Worm (Caenorhabditis elegans) whole organism, mixed stage, embryonic: ENCODE results near the gene C39D10.11.

Experiments used
- M03D4.4 ChIP-seq: sonication (generic microtip); optimal IDR thresholded peaks from 2 replicates; lab custom pipeline; 2017; ENCODE audit warnings: mild to moderate bottlenecking, missing genetic modification characterization, missing compliant biosample characterization
- bed-3 ChIP-seq: fragments of 200-800 bp; sonication (Bioruptor generic); optimal IDR thresholded peaks from 3 replicates; lab custom pipeline; 2018; ENCODE audit warnings: mild to moderate bottlenecking, missing genetic modification characterization, moderate library complexity, missing compliant biosample characterization
- ceh-39 ChIP-seq: fragments of 150-350 bp; optimal IDR thresholded peaks from 2 replicates; lab custom pipeline; 2014; ENCODE audit warnings: missing biosample characterization, missing genetic modification characterization
- ceh-43 ChIP-seq: fragments of 200-800 bp; sonication (Bioruptor generic); optimal IDR thresholded peaks from 2 replicates; lab custom pipeline; 2018; ENCODE audit warnings: mild to moderate bottlenecking, missing genetic modification characterization, moderate library complexity, missing compliant biosample characterization
- cnd-1 ChIP-seq: fragments of 200-800 bp; sonication (Bioruptor generic); optimal IDR thresholded peaks from 2 replicates; lab custom pipeline; 2018; ENCODE audit warnings: mild to moderate bottlenecking, missing genetic modification characterization, missing compliant biosample characterization
- elt-1 ChIP-seq: sonication (generic microtip); optimal IDR thresholded peaks from 2 replicates; lab custom pipeline; 2017; ENCODE audit warnings: missing genetic modification characterization, mild to moderate bottlenecking, missing compliant biosample characterization, antibody characterized with exemption, moderate library complexity, borderline replicate concordance; ENCODE audit not compliant: insufficient read depth
- elt-3 ChIP-seq: fragments of 150-350 bp; optimal IDR thresholded peaks from 2 replicates; lab custom pipeline; 2014; ENCODE audit warnings: missing biosample characterization, missing genetic modification characterization
- flh-1 ChIP-seq: fragments of 200-800 bp; sonication (Bioruptor generic); optimal IDR thresholded peaks from 2 replicates; lab custom pipeline; 2018; ENCODE audit warnings: mild to moderate bottlenecking, missing genetic modification characterization, moderate library complexity, missing compliant biosample characterization
- ham-2 ChIP-seq: fragments of 200-800 bp; sonication (Bioruptor generic); optimal IDR thresholded peaks from 2 replicates; lab custom pipeline; 2018; ENCODE audit warnings: mild to moderate bottlenecking, missing genetic modification characterization, missing compliant biosample characterization
- hlh-1 ChIP-seq: fragments of 150-350 bp; optimal IDR thresholded peaks from 2 replicates; lab custom pipeline; 2014; ENCODE audit warnings: missing biosample characterization, missing genetic modification reagents, missing genetic modification characterization
- lin-13 ChIP-seq: fragments of 150-350 bp; optimal IDR thresholded peaks from 2 replicates; lab custom pipeline; 2014; ENCODE audit warnings: missing biosample characterization, missing genetic modification characterization
- lin-32 ChIP-seq: fragments of 200-800 bp; sonication (Bioruptor generic); optimal IDR thresholded peaks from 2 replicates; lab custom pipeline; 2018; ENCODE audit warnings: mild to moderate bottlenecking, missing genetic modification characterization, missing compliant biosample characterization
- lsy-2 ChIP-seq: fragments of 150-350 bp; optimal IDR thresholded peaks from 2 replicates; lab custom pipeline; 2014; ENCODE audit warnings: missing biosample characterization, missing genetic modification characterization
- mab-5 ChIP-seq: fragments of 150-350 bp; optimal IDR thresholded peaks from 2 replicates; lab custom pipeline; 2014; ENCODE audit warnings: missing biosample characterization, missing genetic modification characterization
- mep-1 ChIP-seq: fragments of 150-350 bp; optimal IDR thresholded peaks from 2 replicates; lab custom pipeline; 2017; ENCODE audit warnings: missing biosample characterization, missing genetic modification reagents, missing genetic modification characterization, inconsistent platforms
- nhr-12 ChIP-seq: fragments of 150-350 bp; optimal IDR thresholded peaks from 2 replicates; lab custom pipeline; 2014; ENCODE audit warnings: missing biosample characterization, missing genetic modification characterization
- nhr-2 ChIP-seq: fragments of 150-350 bp; optimal IDR thresholded peaks from 2 replicates; lab custom pipeline; 2014; ENCODE audit warnings: missing biosample characterization, missing genetic modification characterization
- nhr-237 ChIP-seq: fragments of 150-350 bp; optimal IDR thresholded peaks from 2 replicates; lab custom pipeline; 2014; ENCODE audit warnings: missing biosample characterization, missing genetic modification characterization
- nhr-28 ChIP-seq: fragments of 150-350 bp; optimal IDR thresholded peaks from 2 replicates; lab custom pipeline; 2014; ENCODE audit warnings: missing biosample characterization, missing genetic modification characterization
- nhr-76 ChIP-seq: sonication (generic microtip); optimal IDR thresholded peaks from 2 replicates; lab custom pipeline; 2017; ENCODE audit warnings: missing biosample characterization, missing genetic modification characterization
- pha-4 ChIP-seq: fragments of 150-350 bp; optimal IDR thresholded peaks from 2 replicates; lab custom pipeline; 2018; ENCODE audit warnings: missing biosample characterization, missing genetic modification reagents, missing genetic modification characterization
- sem-2 ChIP-seq: fragments of 200-800 bp; sonication (Bioruptor generic); optimal IDR thresholded peaks from 2 replicates; lab custom pipeline; 2018; ENCODE audit warnings: mild to moderate bottlenecking, missing genetic modification characterization, missing compliant biosample characterization
- sptf-1 ChIP-seq: sonication (generic microtip); optimal IDR thresholded peaks from 2 replicates; lab custom pipeline; 2017; ENCODE audit warnings: mild to moderate bottlenecking, missing genetic modification characterization, moderate library complexity, missing compliant biosample characterization
- tbx-8 ChIP-seq: fragments of 200-800 bp; sonication (Bioruptor generic); optimal IDR thresholded peaks from 2 replicates; lab custom pipeline; 2018; ENCODE audit warnings: mild to moderate bottlenecking, missing genetic modification characterization, moderate library complexity, missing compliant biosample characterization
- unc-120 ChIP-seq: sonication (generic microtip); optimal IDR thresholded peaks from 2 replicates; lab custom pipeline; 2017; ENCODE audit warnings: missing genetic modification characterization, missing compliant biosample characterization; ENCODE audit not compliant: poor library complexity, severe bottlenecking
- unc-39 ChIP-seq: fragments of 150-350 bp; optimal IDR thresholded peaks from 2 replicates; lab custom pipeline; 2014; ENCODE audit warnings: missing biosample characterization, missing genetic modification characterization
- unc-62 ChIP-seq: fragments of 150-350 bp; optimal IDR thresholded peaks from 2 replicates; lab custom pipeline; 2014; ENCODE audit warnings: missing biosample characterization, missing genetic modification reagents, missing genetic modification characterization
- zip-8 ChIP-seq: fragments of 150-350 bp; optimal IDR thresholded peaks from 2 replicates; lab custom pipeline; 2014; ENCODE audit warnings: missing biosample characterization, missing genetic modification characterization
- ztf-11 ChIP-seq: fragments of 150-350 bp; optimal IDR thresholded peaks from 2 replicates; lab custom pipeline; 2014; ENCODE audit warnings: missing biosample characterization, missing genetic modification characterization

The C39D10.11 gene

ce11 chrX:7897690-7898089 is 5.4 kb upstream of the C39D10.11 start, which contains the start of gene latd-1:
Gene latd-1, minus strand, starts transcription at chrX:7897790.
- TF ChIP-seq unc-120 (tag; lab: Kevin White, UChicago) (no peak), M03D4.4 (tag; lab: Kevin White, UChicago) (no peak), nhr-2 (no peak)

- no peak for TF ChIP-seq mab-5 (tag; lab: Kevin White, UChicago)
- no peak for TF ChIP-seq hlh-1 (tag; lab: Kevin White, UChicago)
- TF ChIP-seq nhr-2 = no peak
- no peak for TF ChIP-seq unc-39 (tag; lab: Kevin White, UChicago)
- TF ChIP-seq lsy-2 (tag; lab: Kevin White, UChicago) = no peak
Measured at ce11 chrX:7898131-7898530, 4.9 kb upstream of the C39D10.11 start.

ce11 chrX:7900180-7900579 is 2.9 kb upstream of the C39D10.11 start:
- TF ChIP-seq sptf-1 (no peak), cnd-1 (tag; lab: Kevin White, UChicago) (no peak), nhr-237 (tag; lab: Kevin White, UChicago) (no peak), mab-5 (tag; lab: Kevin White, UChicago) (no peak), lin-13 (no peak)

- no peak for TF ChIP-seq zip-8 (tag; lab: Kevin White, UChicago)
- TF ChIP-seq nhr-76 (tag; lab: Kevin White, UChicago) = no peak
- TF ChIP-seq ceh-39 = no peak
- no peak for TF ChIP-seq mep-1 (tag; lab: Kevin White, UChicago)
- no peak for TF ChIP-seq sptf-1
- no peak for TF ChIP-seq nhr-12 (tag; lab: Kevin White, UChicago)
- TF ChIP-seq, all 35 proteins: peak for 0
Measured at ce11 chrX:7901840-7902239, 1.2 kb upstream of the C39D10.11 start.

ce11 chrX:7906430-7907014 is 3.4 kb downstream of the C39D10.11 start, which contains the start of gene C39D10.1:
Gene C39D10.1, plus strand, starts transcription at chrX:7906964.
- TF ChIP-seq cnd-1 (tag; lab: Kevin White, UChicago) (no peak), ztf-11 (no peak), elt-3 (tag; lab: Kevin White, UChicago) (no peak), pha-4 (tag; lab: Kevin White, UChicago) (no peak), unc-62 (GFP tag; lab: Kevin White, UChicago) (no peak)

- TF ChIP-seq ceh-43 (GFP tag; lab: Kevin White, UChicago) (no peak), nhr-2 (no peak), pha-4 (tag; lab: Kevin White, UChicago) (no peak), unc-120 (tag; lab: Kevin White, UChicago) (no peak), tbx-8 (GFP tag; lab: Kevin White, UChicago) (no peak), M03D4.4 (tag; lab: Kevin White, UChicago) (no peak), unc-62 (GFP tag; lab: Kevin White, UChicago) (no peak)
Measured at ce11 chrX:7913830-7914229, 10.8 kb downstream of the C39D10.11 start, which contains the start of gene C39D10.7. Gene C39D10.7, minus strand, starts transcription at chrX:7913930.

- no peak for TF ChIP-seq elt-3 (tag; lab: Kevin White, UChicago)
- no peak for TF ChIP-seq hlh-1 (tag; lab: Kevin White, UChicago)
- TF ChIP-seq bed-3 (GFP tag; lab: Kevin White, UChicago) = no peak
- TF ChIP-seq sptf-1 = no peak
- TF ChIP-seq ham-2 (GFP tag; lab: Kevin White, UChicago) = no peak
- TF ChIP-seq sem-2 (GFP tag; lab: Kevin White, UChicago) = no peak
- no peak for TF ChIP-seq lin-32 (GFP tag; lab: Kevin White, UChicago)
- no peak for TF ChIP-seq ceh-43 (GFP tag; lab: Kevin White, UChicago)
- TF ChIP-seq nhr-76 (tag; lab: Kevin White, UChicago) = no peak
- no peak for TF ChIP-seq elt-1
- TF ChIP-seq mab-5 (tag; lab: Kevin White, UChicago) = no peak
- no peak for TF ChIP-seq nhr-28 (tag; lab: Kevin White, UChicago)
- no peak for TF ChIP-seq flh-1
- peak; percentile 93 for TF ChIP-seq nhr-2
- TF ChIP-seq lin-13 = no peak
- TF ChIP-seq zip-8 (tag; lab: Kevin White, UChicago) = peak; percentile 58
- TF ChIP-seq lsy-2 (tag; lab: Kevin White, UChicago) = no peak
- TF ChIP-seq, all 35 proteins: peak for 2
Measured at ce11 chrX:7915616-7916015, 12.5 kb downstream of the C39D10.11 start.
